Fruit fly (Drosophila melanogaster) whole organism, embryonic: Measurements from ENCODE around the gene Plap.

Source experiments
- Ada2b ChIP-seq: fragments of 200-800 bp; sonication (Bioruptor generic); IDR thresholded peaks from 2 replicates; pipeline ENCODE4 v1.3.6; 2022; ENCODE audit warnings: missing biosample characterization, missing genetic modification characterization
- Adf1 ChIP-seq: fragments of 200-800 bp; sonication (Bioruptor generic); IDR thresholded peaks from 2 replicates; pipeline ENCODE4 v1.3.6; 2022; ENCODE audit warnings: missing biosample characterization, missing genetic modification characterization
- CG10147 ChIP-seq: fragments of 200-800 bp; sonication (Bioruptor generic); optimal IDR thresholded peaks from 2 replicates; lab custom pipeline; 2019; ENCODE audit warnings: missing biosample characterization, mild to moderate bottlenecking, missing genetic modification characterization, moderate library complexity
- CG10543 ChIP-seq: fragments of 200-800 bp; sonication (Bioruptor generic); optimal IDR thresholded peaks from 3 replicates; lab custom pipeline; 2017; ENCODE audit warnings: missing biosample characterization, mild to moderate bottlenecking, missing genetic modification characterization, moderate library complexity
- CG10959 ChIP-seq: fragments of 200-800 bp; sonication (Bioruptor generic); IDR thresholded peaks from 2 replicates; pipeline ENCODE4 v1.3.6; 2022; ENCODE audit warnings: missing biosample characterization, missing genetic modification characterization
- CG10979 ChIP-seq: fragments of 200-800 bp; sonication (Bioruptor generic); optimal IDR thresholded peaks from 2 replicates; lab custom pipeline; 2018; ENCODE audit warnings: missing biosample characterization, mild to moderate bottlenecking, missing genetic modification characterization, moderate library complexity
- CG11723 ChIP-seq: fragments of 200-800 bp; sonication (Bioruptor generic); optimal IDR thresholded peaks from 2 replicates; lab custom pipeline; 2017; ENCODE audit warnings: missing biosample characterization, mild to moderate bottlenecking, missing genetic modification characterization
- CG13287 ChIP-seq: fragments of 200-800 bp; sonication (Bioruptor generic); IDR thresholded peaks from 2 replicates; pipeline ENCODE4 v1.3.6; 2022; ENCODE audit warnings: missing biosample characterization, missing genetic modification characterization; ENCODE audit not compliant: partially characterized antibody
- CG15601 ChIP-seq: fragments of 200-800 bp; sonication (Bioruptor generic); optimal IDR thresholded peaks from 3 replicates; lab custom pipeline; 2019; ENCODE audit warnings: missing biosample characterization, mild to moderate bottlenecking, missing genetic modification characterization, moderate library complexity
- CG17186 ChIP-seq: fragments of 200-800 bp; sonication (Bioruptor generic); optimal IDR thresholded peaks from 3 replicates; lab custom pipeline; 2017; ENCODE audit warnings: missing biosample characterization, missing genetic modification reagents, missing genetic modification characterization
- CG17359 ChIP-seq: fragments of 200-800 bp; sonication (Bioruptor generic); optimal IDR thresholded peaks from 3 replicates; lab custom pipeline; 2018; ENCODE audit warnings: missing biosample characterization, mild to moderate bottlenecking, missing genetic modification characterization, moderate library complexity
- CG18764 ChIP-seq: fragments of 200-800 bp; sonication (Bioruptor generic); optimal IDR thresholded peaks from 3 replicates; lab custom pipeline; 2016; ENCODE audit warnings: missing biosample characterization, missing genetic modification characterization
- CG3281 ChIP-seq: fragments of 200-800 bp; sonication (Bioruptor generic); optimal IDR thresholded peaks from 3 replicates; lab custom pipeline; 2017; ENCODE audit warnings: missing biosample characterization, mild to moderate bottlenecking, missing genetic modification characterization
- CG3838 ChIP-seq: fragments of 200-800 bp; sonication (Bioruptor generic); optimal IDR thresholded peaks from 3 replicates; lab custom pipeline; 2016; ENCODE audit warnings: missing biosample characterization, missing genetic modification characterization
- CG7745 ChIP-seq: fragments of 200-800 bp; sonication (Bioruptor generic); optimal IDR thresholded peaks from 2 replicates; lab custom pipeline; 2018; ENCODE audit warnings: missing biosample characterization, mild to moderate bottlenecking, missing genetic modification characterization, moderate library complexity
- CG7987 ChIP-seq: fragments of 200-800 bp; sonication (Bioruptor generic); optimal IDR thresholded peaks from 2 replicates; lab custom pipeline; 2018; ENCODE audit warnings: missing biosample characterization, mild to moderate bottlenecking, missing genetic modification characterization, moderate library complexity
- CG8359 ChIP-seq: fragments of 200-800 bp; sonication (Bioruptor generic); optimal IDR thresholded peaks from 2 replicates; lab custom pipeline; 2017; ENCODE audit warnings: missing biosample characterization, mild to moderate bottlenecking, missing genetic modification characterization, borderline replicate concordance
- CG8944 ChIP-seq: fragments of 200-800 bp; sonication (Bioruptor generic); optimal IDR thresholded peaks from 3 replicates; lab custom pipeline; 2016; ENCODE audit warnings: missing biosample characterization, missing genetic modification characterization
- CoRest ChIP-seq: fragments of 200-800 bp; sonication (Bioruptor generic); optimal IDR thresholded peaks from 3 replicates; lab custom pipeline; 2018; ENCODE audit warnings: missing biosample characterization, mild to moderate bottlenecking, missing genetic modification characterization, moderate library complexity
- Dll ChIP-seq: fragments of 200-800 bp; sonication (Bioruptor generic); IDR thresholded peaks from 4 replicates; pipeline ENCODE4 v1.3.6; 2022; ENCODE audit warnings: missing biosample characterization, missing genetic modification characterization; ENCODE audit not compliant: partially characterized antibody
- Dp ChIP-seq: fragments of 200-800 bp; sonication (Bioruptor generic); optimal IDR thresholded peaks from 2 replicates; lab custom pipeline; 2018; ENCODE audit warnings: missing biosample characterization, mild to moderate bottlenecking, missing genetic modification characterization, moderate library complexity
- HHEX ChIP-seq: fragments of 200-800 bp; sonication (Bioruptor generic); optimal IDR thresholded peaks from 3 replicates; lab custom pipeline; 2017; ENCODE audit warnings: missing biosample characterization, mild to moderate bottlenecking, missing genetic modification characterization, missing genetic modification reagents
- HLH54F ChIP-seq: fragments of 200-800 bp; sonication (Bioruptor generic); optimal IDR thresholded peaks from 3 replicates; lab custom pipeline; 2016; ENCODE audit warnings: missing biosample characterization, missing genetic modification characterization
- Hr78 ChIP-seq, 2 experiments: fragments of 200-800 bp in 1 of 2; fragments of >200 bp in 1 of 2; sonication (Bioruptor generic) in 1 of 2; optimal IDR thresholded peaks; 2 replicates each; lab custom pipeline; 2017 to 2019; ENCODE audit warnings: missing biosample characterization in 2 of 2, missing genetic modification characterization in 2 of 2, mild to moderate bottlenecking in 1 of 2, moderate library complexity in 1 of 2
- Mad ChIP-seq: fragments of 200-800 bp; sonication (Bioruptor generic); optimal IDR thresholded peaks from 2 replicates; lab custom pipeline; 2016; ENCODE audit warnings: missing biosample characterization, missing genetic modification characterization
- Myb ChIP-seq: fragments of 200-800 bp; sonication (Bioruptor generic); optimal IDR thresholded peaks from 2 replicates; lab custom pipeline; 2016; ENCODE audit warnings: missing biosample characterization, missing genetic modification characterization
- Rx ChIP-seq: fragments of 200-800 bp; sonication (Bioruptor generic); IDR thresholded peaks from 2 replicates; pipeline ENCODE4 v1.3.6; 2022; ENCODE audit warnings: missing biosample characterization, missing genetic modification characterization
- Sin3A ChIP-seq: fragments of >200 bp; optimal IDR thresholded peaks from 2 replicates; lab custom pipeline; 2018
- Sox100B ChIP-seq: fragments of 200-800 bp; sonication (Bioruptor generic); optimal IDR thresholded peaks from 3 replicates; lab custom pipeline; 2018; ENCODE audit warnings: missing biosample characterization, mild to moderate bottlenecking, missing genetic modification characterization
- abd-A ChIP-seq: fragments of 200-800 bp; sonication (Bioruptor generic); optimal IDR thresholded peaks from 3 replicates; lab custom pipeline; 2019; ENCODE audit warnings: missing biosample characterization, mild to moderate bottlenecking, missing genetic modification characterization, moderate library complexity
- ase ChIP-seq: fragments of 200-800 bp; sonication (Bioruptor generic); IDR thresholded peaks from 3 replicates; pipeline ENCODE4 v1.3.6; 2022; ENCODE audit warnings: missing biosample characterization, missing genetic modification characterization
- bab2 ChIP-seq: fragments of 200-800 bp; sonication (Bioruptor generic); optimal IDR thresholded peaks from 2 replicates; lab custom pipeline; 2016; ENCODE audit warnings: missing biosample characterization, missing genetic modification characterization
- chif ChIP-seq, 2 experiments: fragments of 200-800 bp; sonication (Bioruptor generic); optimal IDR thresholded peaks; 3 replicates each; lab custom pipeline; 2016; ENCODE audit warnings: missing biosample characterization in 2 of 2, missing genetic modification characterization in 2 of 2
- crol ChIP-seq: fragments of 200-800 bp; sonication (Bioruptor generic); IDR thresholded peaks from 2 replicates; pipeline ENCODE4 v1.3.6; 2022; ENCODE audit warnings: missing biosample characterization, missing genetic modification characterization
- da ChIP-seq: fragments of 200-800 bp; sonication (Bioruptor generic); optimal IDR thresholded peaks from 2 replicates; lab custom pipeline; 2016; ENCODE audit warnings: missing biosample characterization, missing genetic modification characterization
- eve ChIP-seq, 2 experiments: fragments of >200 bp; optimal IDR thresholded peaks; 2 replicates each; lab custom pipeline; 2017; ENCODE audit warnings: missing biosample characterization in 2 of 2, missing genetic modification characterization in 2 of 2
- ham ChIP-seq: fragments of 200-800 bp; sonication (Bioruptor generic); IDR thresholded peaks from 2 replicates; pipeline ENCODE4 v1.3.6; 2022; ENCODE audit warnings: missing biosample characterization, missing genetic modification characterization
- inv ChIP-seq: fragments of 200-800 bp; sonication (Bioruptor generic); IDR thresholded peaks from 2 replicates; pipeline ENCODE4 v1.3.6; 2022; ENCODE audit warnings: missing biosample characterization, missing genetic modification characterization; ENCODE audit not compliant: partially characterized antibody
- nau ChIP-seq: fragments of 200-800 bp; sonication (Bioruptor generic); optimal IDR thresholded peaks from 3 replicates; lab custom pipeline; 2017; ENCODE audit warnings: missing biosample characterization, mild to moderate bottlenecking, missing genetic modification characterization, missing genetic modification reagents
- nerfin-1 ChIP-seq: fragments of 200-800 bp; sonication (Bioruptor generic); optimal IDR thresholded peaks from 3 replicates; lab custom pipeline; 2019; ENCODE audit warnings: missing biosample characterization, mild to moderate bottlenecking, missing genetic modification characterization, moderate library complexity
- ranshi ChIP-seq: fragments of 200-800 bp; sonication (Bioruptor generic); IDR thresholded peaks from 2 replicates; pipeline ENCODE4 v1.3.6; 2022; ENCODE audit warnings: missing biosample characterization, missing genetic modification characterization
- run ChIP-seq: fragments of 200-800 bp; sonication (Bioruptor generic); optimal IDR thresholded peaks from 3 replicates; lab custom pipeline; 2018; ENCODE audit warnings: missing biosample characterization, mild to moderate bottlenecking, missing genetic modification characterization
- sc ChIP-seq, 3 experiments: fragments of >200 bp in 2 of 3; fragments of 200-800 bp in 1 of 3; sonication (Bioruptor generic) in 1 of 3; optimal IDR thresholded peaks; 2 replicates in 2 of 3; 3 replicates in 1 of 3; lab custom pipeline; 2017; ENCODE audit warnings: mild to moderate bottlenecking in 1 of 3, missing biosample characterization in 1 of 3, missing genetic modification characterization in 1 of 3, missing genetic modification reagents in 1 of 3
- shn ChIP-seq: fragments of 200-800 bp; sonication (Bioruptor generic); optimal IDR thresholded peaks from 3 replicates; lab custom pipeline; 2016; ENCODE audit warnings: missing biosample characterization, missing genetic modification characterization
- sisA ChIP-seq: fragments of 200-800 bp; sonication (Bioruptor generic); IDR thresholded peaks from 2 replicates; pipeline ENCODE4 v1.3.6; 2022; ENCODE audit warnings: missing biosample characterization, missing genetic modification characterization
- slou ChIP-seq: fragments of 200-800 bp; sonication (Bioruptor generic); optimal IDR thresholded peaks from 3 replicates; lab custom pipeline; 2016; ENCODE audit warnings: missing biosample characterization, missing genetic modification characterization
- sug ChIP-seq: fragments of 200-800 bp; optimal IDR thresholded peaks from 2 replicates; lab custom pipeline; 2019; ENCODE audit warnings: missing biosample characterization, mild to moderate bottlenecking, missing genetic modification characterization, moderate library complexity
- tna ChIP-seq: fragments of 200-800 bp; sonication (Bioruptor generic); IDR thresholded peaks from 2 replicates; pipeline ENCODE4 v1.3.6; 2022; ENCODE audit warnings: missing biosample characterization, missing genetic modification characterization; ENCODE audit not compliant: partially characterized antibody
- zfh2 ChIP-seq: fragments of 200-800 bp; sonication (Bioruptor generic); optimal IDR thresholded peaks from 2 replicates; lab custom pipeline; 2016; ENCODE audit warnings: missing biosample characterization, missing genetic modification characterization

Plap gene

dm6 chr2L:1123078-1123818 is 46.9 kb downstream of the Plap start (continued):
- TF ChIP-seq tna (GFP tag; lab: Robert Waterston, UW) (no peak), Adf1 (GFP tag; lab: Robert Waterston, UW) (no peak), bab2 (GFP tag; lab: Kevin White, UChicago) (peak; percentile 67), sisA (GFP tag; lab: Robert Waterston, UW) (no peak), CoRest (tag; lab: Kevin White, UChicago) (peak; percentile 34), ham (no peak), CG18764 (peak; percentile 45), CG17359 (peak; percentile 74), crol (GFP tag; lab: Robert Waterston, UW) (no peak), zfh2 (GFP tag; lab: Kevin White, UChicago) (no peak), CG7987 (GFP tag; lab: Kevin White, UChicago) (no peak), HLH54F (GFP tag; lab: Kevin White, UChicago) (no peak), ranshi (GFP tag; lab: Robert Waterston, UW) (no peak), CG10147 (GFP tag; lab: Kevin White, UChicago) (no peak), da (GFP tag; lab: Kevin White, UChicago) (no peak), Mad (GFP tag; lab: Kevin White, UChicago) (no peak), ase (GFP tag; lab: Robert Waterston, UW) (no peak), Sin3A (lab: Kevin White, UChicago) (no peak), CG13287 (no peak), HHEX (no peak), run (tag; lab: Kevin White, UChicago) (peak; percentile 5), Hr78 (GFP tag; optimal IDR thresholded peaks at IDR 0.05; lab: Kevin White, UChicago) (no peak), CG8359 (GFP tag; lab: Kevin White, UChicago) (peak; percentile 59), Rx (GFP tag; lab: Robert Waterston, UW) (no peak), CG17186 (GFP tag; lab: Kevin White, UChicago) (peak; percentile 7), Sox100B (GFP tag; lab: Kevin White, UChicago) (peak; percentile 57), nerfin-1 (tag; lab: Kevin White, UChicago) (peak; percentile 68), nau (GFP tag; lab: Kevin White, UChicago) (peak; percentile 50), CG10959 (GFP tag; lab: Robert Waterston, UW) (no peak), CG15601 (peak; percentile 69), shn (GFP tag; lab: Kevin White, UChicago) (no peak), abd-A (tag; lab: Kevin White, UChicago) (peak; percentile 22), CG11723 (GFP tag; lab: Kevin White, UChicago) (peak; percentile 28), Dp (GFP tag; lab: Kevin White, UChicago) (no peak), CG3838 (GFP tag; lab: Kevin White, UChicago) (no peak), chif (GFP tag; optimal IDR thresholded peaks at IDR 0.05; lab: Kevin White, UChicago) (no peak), sc (optimal IDR thresholded peaks at IDR 0.05; lab: Kevin White, UChicago) (no peak), sc (GFP tag; optimal IDR thresholded peaks at IDR 0.05; lab: Kevin White, UChicago) (peak; percentile 64), inv (GFP tag; lab: Robert Waterston, UW) (no peak), CG8944 (GFP tag; lab: Kevin White, UChicago) (no peak), Dll (GFP tag; lab: Robert Waterston, UW) (no peak), CG10979 (tag; lab: Kevin White, UChicago) (peak; percentile 52), Ada2b (GFP tag; lab: Robert Waterston, UW) (no peak), CG7745 (peak; percentile 74), slou (GFP tag; lab: Kevin White, UChicago) (no peak), CG10543 (peak; percentile 46), CG3281 (GFP tag; lab: Kevin White, UChicago) (no peak), sug (tag; lab: Kevin White, UChicago) (no peak), Myb (GFP tag; lab: Kevin White, UChicago) (no peak), eve (GFP tag; optimal IDR thresholded peaks at IDR 0.05; lab: Kevin White, UChicago) (no peak)
